Worm (Caenorhabditis elegans) whole organism, early embryonic: ENCODE data around the gene C01G12.5.

Experiments
- B0310.2 ChIP-seq: sonication (generic microtip); optimal IDR thresholded peaks from 2 replicates; lab custom pipeline; 2016; ENCODE audit warnings: mild to moderate bottlenecking, missing genetic modification characterization, missing compliant biosample characterization
- F13C5.2 ChIP-seq: sonication (generic microtip); optimal IDR thresholded peaks from 2 replicates; lab custom pipeline; 2017; ENCODE audit warnings: mild to moderate bottlenecking, missing genetic modification characterization, inconsistent platforms, missing compliant biosample characterization
- aly-1 ChIP-seq: sonication (generic microtip); optimal IDR thresholded peaks from 2 replicates; lab custom pipeline; 2016; ENCODE audit warnings: missing genetic modification characterization, missing compliant biosample characterization
- ama-1 ChIP-seq: fragments of 150-350 bp; optimal IDR thresholded peaks from 2 replicates; lab custom pipeline; 2014
- ceh-13 ChIP-seq: fragments of 200-800 bp; sonication (Bioruptor generic); optimal IDR thresholded peaks from 2 replicates; lab custom pipeline; 2018; ENCODE audit warnings: mild to moderate bottlenecking, missing genetic modification characterization, missing compliant biosample characterization
- ceh-36 ChIP-seq: sonication (generic microtip); optimal IDR thresholded peaks from 2 replicates; lab custom pipeline; 2016; ENCODE audit warnings: missing genetic modification characterization, inconsistent platforms, missing compliant biosample characterization
- ets-7 ChIP-seq: sonication (generic microtip); optimal IDR thresholded peaks from 2 replicates; lab custom pipeline; 2016; ENCODE audit warnings: missing genotype, missing genetic modification characterization, missing compliant biosample characterization
- flt-1 ChIP-seq: fragments of 200-800 bp; sonication (Bioruptor generic); IDR thresholded peaks from 2 replicates; pipeline ENCODE4 v1.3.6; 2022; ENCODE audit warnings: missing genetic modification characterization, missing compliant biosample characterization
- hmbx-1 ChIP-seq: sonication (generic microtip); optimal IDR thresholded peaks from 2 replicates; lab custom pipeline; 2016; ENCODE audit warnings: mild to moderate bottlenecking, missing genetic modification characterization, missing compliant biosample characterization
- hmg-4 ChIP-seq: fragments of 200-800 bp; sonication (Bioruptor generic); optimal IDR thresholded peaks from 2 replicates; lab custom pipeline; 2018; ENCODE audit warnings: mild to moderate bottlenecking, missing genetic modification characterization, missing compliant biosample characterization
- hnd-1 ChIP-seq: sonication (generic microtip); optimal IDR thresholded peaks from 2 replicates; lab custom pipeline; 2016; ENCODE audit warnings: missing genetic modification characterization, missing compliant biosample characterization
- pes-1 ChIP-seq: fragments of 200-800 bp; sonication (Bioruptor generic); IDR thresholded peaks from 2 replicates; pipeline ENCODE4 v1.3.6; 2022; ENCODE audit warnings: missing genetic modification reagents, missing genetic modification characterization, missing compliant biosample characterization
- scrt-1 ChIP-seq: fragments of 200-800 bp; sonication (Bioruptor generic); IDR thresholded peaks from 2 replicates; pipeline ENCODE4 v1.3.6; 2022; ENCODE audit warnings: missing genetic modification characterization, missing compliant biosample characterization
- sea-1 ChIP-seq: fragments of 200-800 bp; sonication (Bioruptor generic); conservative IDR thresholded peaks from 2 replicates; pipeline ENCODE4 v1.3.6; 2022; ENCODE audit warnings: missing genetic modification characterization, missing compliant biosample characterization
- tbx-11 ChIP-seq: fragments of 200-800 bp; sonication (Bioruptor generic); IDR thresholded peaks from 2 replicates; pipeline ENCODE4 v1.3.6; 2022; ENCODE audit warnings: missing genetic modification characterization, missing compliant biosample characterization
- tbx-37 ChIP-seq: fragments of 200-800 bp; sonication (Bioruptor generic); conservative IDR thresholded peaks from 2 replicates; pipeline ENCODE4 v1.3.6; 2022; ENCODE audit warnings: missing genetic modification reagents, missing genetic modification characterization, missing compliant biosample characterization
- tra-4 ChIP-seq: sonication (generic microtip); optimal IDR thresholded peaks from 2 replicates; lab custom pipeline; 2017; ENCODE audit warnings: missing genetic modification characterization, missing compliant biosample characterization

The C01G12.5 gene

DNA sequence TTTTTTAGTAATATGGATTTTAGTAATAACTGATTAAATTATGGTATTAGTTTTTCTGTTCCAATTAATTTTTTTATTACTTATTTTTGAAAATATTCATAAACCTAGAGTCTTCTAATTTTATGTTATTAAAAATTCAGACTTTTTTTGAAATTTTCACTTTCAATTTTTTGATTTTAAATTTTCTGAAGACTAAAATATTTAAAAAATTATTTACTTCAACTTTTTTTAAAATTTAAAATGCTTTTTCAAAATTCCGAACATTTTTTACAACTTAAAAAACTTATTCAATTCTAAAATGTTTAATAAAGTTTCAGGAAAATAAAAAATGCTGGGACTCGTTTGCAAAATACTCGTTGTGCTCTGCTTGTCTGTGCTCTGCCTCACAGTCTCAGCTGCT lies 36.7 kb downstream of the C01G12.5 start, which contains the start of gene nlp-41:
Gene nlp-41, plus strand, starts transcription at position 301 of the 400 bp plus-strand sequence.
- TF ChIP-seq tbx-37 (no peak), aly-1 (tag; lab: Kevin White, UChicago) (no peak), B0310.2 (tag; lab: Kevin White, UChicago) (no peak), pes-1 (GFP tag; lab: Robert Waterston, UW) (no peak), tbx-11 (GFP tag; lab: Robert Waterston, UW) (no peak), sea-1 (GFP tag; lab: Robert Waterston, UW) (no peak), F13C5.2 (tag; lab: Kevin White, UChicago) (no peak), ama-1 (lab: Kevin White, UChicago) (no peak), tra-4 (tag; lab: Kevin White, UChicago) (no peak), ceh-13 (no peak), hnd-1 (tag; lab: Kevin White, UChicago) (no peak), scrt-1 (GFP tag; lab: Robert Waterston, UW) (no peak), ets-7 (tag; lab: Kevin White, UChicago) (no peak), ceh-36 (tag; lab: Kevin White, UChicago) (no peak), hmbx-1 (no peak), hmg-4 (GFP tag; lab: Kevin White, UChicago) (no peak), flt-1 (GFP tag; lab: Robert Waterston, UW) (no peak)

- TF ChIP-seq flt-1 (GFP tag; lab: Robert Waterston, UW) (no peak), tbx-37 (no peak), hmg-4 (GFP tag; lab: Kevin White, UChicago) (no peak), tbx-11 (GFP tag; lab: Robert Waterston, UW) (no peak), pes-1 (GFP tag; lab: Robert Waterston, UW) (no peak), tra-4 (tag; lab: Kevin White, UChicago) (no peak), hnd-1 (tag; lab: Kevin White, UChicago) (no peak), hmbx-1 (no peak), ama-1 (lab: Kevin White, UChicago) (no peak), aly-1 (tag; lab: Kevin White, UChicago) (no peak), sea-1 (GFP tag; lab: Robert Waterston, UW) (no peak), ceh-13 (no peak), scrt-1 (GFP tag; lab: Robert Waterston, UW) (no peak), F13C5.2 (tag; lab: Kevin White, UChicago) (no peak), ceh-36 (tag; lab: Kevin White, UChicago) (no peak)
Observed at ce11 chrII:14548691-14549090, 38.6 kb downstream of the C01G12.5 start, which contains the start of gene gcy-29. gcy-29 (minus strand) TSS chrII:14548791.

ce11 chrII:14540551-14540950 lies 46.8 kb downstream of the C01G12.5 start:
- TF ChIP-seq B0310.2 (tag; lab: Kevin White, UChicago) (no peak), tbx-37 (no peak), tra-4 (tag; lab: Kevin White, UChicago) (no peak), flt-1 (GFP tag; lab: Robert Waterston, UW) (no peak), sea-1 (GFP tag; lab: Robert Waterston, UW) (no peak), ceh-13 (no peak), ceh-36 (tag; lab: Kevin White, UChicago) (no peak), tbx-11 (GFP tag; lab: Robert Waterston, UW) (no peak), hmg-4 (GFP tag; lab: Kevin White, UChicago) (no peak), F13C5.2 (tag; lab: Kevin White, UChicago) (no peak)

ce11 chrII:14537728-14538127 lies 49.6 kb downstream of the C01G12.5 start, which contains the start of the genes clec-147 and C04H5.7:
clec-147 (minus strand) TSS chrII:14537828.
C04H5.7 (plus strand) TSS chrII:14537946.
- no peak for TF ChIP-seq B0310.2 (tag; lab: Kevin White, UChicago)
- TF ChIP-seq ama-1 (lab: Kevin White, UChicago), result no peak
- no peak for TF ChIP-seq hmbx-1
- no peak for TF ChIP-seq aly-1 (tag; lab: Kevin White, UChicago)
- TF ChIP-seq tra-4 (tag; lab: Kevin White, UChicago), result no peak
- TF ChIP-seq scrt-1 (GFP tag; lab: Robert Waterston, UW), result no peak
- no peak for TF ChIP-seq ceh-13
- no peak for TF ChIP-seq sea-1 (GFP tag; lab: Robert Waterston, UW)
- no peak for TF ChIP-seq pes-1 (GFP tag; lab: Robert Waterston, UW)
- no peak for TF ChIP-seq flt-1 (GFP tag; lab: Robert Waterston, UW)
- no peak for TF ChIP-seq ceh-36 (tag; lab: Kevin White, UChicago)
- TF ChIP-seq ets-7 (tag; lab: Kevin White, UChicago), result no peak
- TF ChIP-seq hmg-4 (GFP tag; lab: Kevin White, UChicago), result no peak
